Worm (Caenorhabditis elegans) whole organism, early embryonic: ENCODE measurements around the gene srh-46.

ENCODE experiments used
- B0310.2 ChIP-seq: sonication (generic microtip); optimal IDR thresholded peaks from 2 replicates; lab custom pipeline; 2016; ENCODE audit warnings: mild to moderate bottlenecking, missing genetic modification characterization, missing compliant biosample characterization
- F13C5.2 ChIP-seq: sonication (generic microtip); optimal IDR thresholded peaks from 2 replicates; lab custom pipeline; 2017; ENCODE audit warnings: mild to moderate bottlenecking, missing genetic modification characterization, inconsistent platforms, missing compliant biosample characterization
- aly-1 ChIP-seq: sonication (generic microtip); optimal IDR thresholded peaks from 2 replicates; lab custom pipeline; 2016; ENCODE audit warnings: missing genetic modification characterization, missing compliant biosample characterization
- ama-1 ChIP-seq: fragments of 150-350 bp; optimal IDR thresholded peaks from 2 replicates; lab custom pipeline; 2014
- ceh-13 ChIP-seq: fragments of 200-800 bp; sonication (Bioruptor generic); optimal IDR thresholded peaks from 2 replicates; lab custom pipeline; 2018; ENCODE audit warnings: mild to moderate bottlenecking, missing genetic modification characterization, missing compliant biosample characterization
- ceh-36 ChIP-seq: sonication (generic microtip); optimal IDR thresholded peaks from 2 replicates; lab custom pipeline; 2016; ENCODE audit warnings: missing genetic modification characterization, inconsistent platforms, missing compliant biosample characterization
- ets-7 ChIP-seq: sonication (generic microtip); optimal IDR thresholded peaks from 2 replicates; lab custom pipeline; 2016; ENCODE audit warnings: missing genotype, missing genetic modification characterization, missing compliant biosample characterization
- flt-1 ChIP-seq: fragments of 200-800 bp; sonication (Bioruptor generic); IDR thresholded peaks from 2 replicates; pipeline ENCODE4 v1.3.6; 2022; ENCODE audit warnings: missing genetic modification characterization, missing compliant biosample characterization
- hmbx-1 ChIP-seq: sonication (generic microtip); optimal IDR thresholded peaks from 2 replicates; lab custom pipeline; 2016; ENCODE audit warnings: mild to moderate bottlenecking, missing genetic modification characterization, missing compliant biosample characterization
- hmg-4 ChIP-seq: fragments of 200-800 bp; sonication (Bioruptor generic); optimal IDR thresholded peaks from 2 replicates; lab custom pipeline; 2018; ENCODE audit warnings: mild to moderate bottlenecking, missing genetic modification characterization, missing compliant biosample characterization
- hnd-1 ChIP-seq: sonication (generic microtip); optimal IDR thresholded peaks from 2 replicates; lab custom pipeline; 2016; ENCODE audit warnings: missing genetic modification characterization, missing compliant biosample characterization
- pes-1 ChIP-seq: fragments of 200-800 bp; sonication (Bioruptor generic); IDR thresholded peaks from 2 replicates; pipeline ENCODE4 v1.3.6; 2022; ENCODE audit warnings: missing genetic modification reagents, missing genetic modification characterization, missing compliant biosample characterization
- scrt-1 ChIP-seq: fragments of 200-800 bp; sonication (Bioruptor generic); IDR thresholded peaks from 2 replicates; pipeline ENCODE4 v1.3.6; 2022; ENCODE audit warnings: missing genetic modification characterization, missing compliant biosample characterization
- sea-1 ChIP-seq: fragments of 200-800 bp; sonication (Bioruptor generic); conservative IDR thresholded peaks from 2 replicates; pipeline ENCODE4 v1.3.6; 2022; ENCODE audit warnings: missing genetic modification characterization, missing compliant biosample characterization
- tbx-11 ChIP-seq: fragments of 200-800 bp; sonication (Bioruptor generic); IDR thresholded peaks from 2 replicates; pipeline ENCODE4 v1.3.6; 2022; ENCODE audit warnings: missing genetic modification characterization, missing compliant biosample characterization
- tbx-37 ChIP-seq: fragments of 200-800 bp; sonication (Bioruptor generic); conservative IDR thresholded peaks from 2 replicates; pipeline ENCODE4 v1.3.6; 2022; ENCODE audit warnings: missing genetic modification reagents, missing genetic modification characterization, missing compliant biosample characterization
- tra-4 ChIP-seq: sonication (generic microtip); optimal IDR thresholded peaks from 2 replicates; lab custom pipeline; 2017; ENCODE audit warnings: missing genetic modification characterization, missing compliant biosample characterization

srh-46 gene

ce11 chrV:11304879-11305278 lies 2.2 kb upstream of the srh-46 start, which contains the start of gene srh-45:
srh-45 (minus strand) TSS chrV:11304979.
- TF ChIP-seq aly-1 (tag; lab: Kevin White, UChicago), result no peak
- no peak for TF ChIP-seq ama-1 (lab: Kevin White, UChicago)
- TF ChIP-seq ceh-13, result no peak
- TF ChIP-seq scrt-1 (GFP tag; lab: Robert Waterston, UW), result no peak
- TF ChIP-seq sea-1 (GFP tag; lab: Robert Waterston, UW), result no peak
- TF ChIP-seq pes-1 (GFP tag; lab: Robert Waterston, UW), result no peak
- no peak for TF ChIP-seq F13C5.2 (tag; lab: Kevin White, UChicago)
- TF ChIP-seq tra-4 (tag; lab: Kevin White, UChicago), result no peak
- no peak for TF ChIP-seq hnd-1 (tag; lab: Kevin White, UChicago)
- no peak for TF ChIP-seq hmg-4 (GFP tag; lab: Kevin White, UChicago)
- no peak for TF ChIP-seq ets-7

- TF ChIP-seq tbx-11, result no peak
- no peak for TF ChIP-seq hmg-4 (GFP tag; lab: Kevin White, UChicago)
- TF ChIP-seq hmbx-1, result no peak
Measured at ce11 chrV:11304200-11304599, 1.5 kb upstream of the srh-46 start.

ce11 chrV:11300539-11300938 lies 2.1 kb downstream of the srh-46 start, which contains the start of gene srh-47:
srh-47 (minus strand) TSS chrV:11300639.
- TF ChIP-seq F13C5.2 (tag; lab: Kevin White, UChicago), result no peak

- TF ChIP-seq hmg-4 (GFP tag; lab: Kevin White, UChicago) (no peak), hmbx-1 (no peak), B0310.2 (tag; lab: Kevin White, UChicago) (no peak), hnd-1 (tag; lab: Kevin White, UChicago) (no peak), tbx-37 (GFP tag; lab: Robert Waterston, UW) (no peak), ama-1 (lab: Kevin White, UChicago) (no peak), ets-7 (no peak), F13C5.2 (tag; lab: Kevin White, UChicago) (no peak), sea-1 (GFP tag; lab: Robert Waterston, UW) (no peak), tbx-11 (no peak)
Measured at ce11 chrV:11299406-11299805, 3.3 kb downstream of the srh-46 start.

ce11 chrV:11298632-11299031 lies 4.1 kb downstream of the srh-46 start, which contains the start of gene T03F7.5:
T03F7.5 (minus strand) TSS chrV:11298732.
- TF ChIP-seq ama-1 (lab: Kevin White, UChicago) (no peak), scrt-1 (GFP tag; lab: Robert Waterston, UW) (no peak), tbx-37 (GFP tag; lab: Robert Waterston, UW) (no peak), pes-1 (GFP tag; lab: Robert Waterston, UW) (no peak), tbx-11 (no peak), aly-1 (tag; lab: Kevin White, UChicago) (no peak), hmg-4 (GFP tag; lab: Kevin White, UChicago) (no peak), hnd-1 (tag; lab: Kevin White, UChicago) (no peak), hmbx-1 (no peak), F13C5.2 (tag; lab: Kevin White, UChicago) (no peak), flt-1 (no peak)

ce11 chrV:11294393-11294792 lies 8.3 kb downstream of the srh-46 start, which contains the start of gene T03F7.6:
T03F7.6 (plus strand) TSS chrV:11294693.
- TF ChIP-seq ceh-36 (tag; lab: Kevin White, UChicago), result no peak
- no peak for TF ChIP-seq hmg-4 (GFP tag; lab: Kevin White, UChicago)
- no peak for TF ChIP-seq flt-1
- no peak for TF ChIP-seq aly-1 (tag; lab: Kevin White, UChicago)
- TF ChIP-seq F13C5.2 (tag; lab: Kevin White, UChicago), result no peak
- no peak for TF ChIP-seq B0310.2 (tag; lab: Kevin White, UChicago)
- no peak for TF ChIP-seq scrt-1 (GFP tag; lab: Robert Waterston, UW)
- TF ChIP-seq tbx-37 (GFP tag; lab: Robert Waterston, UW), result no peak

- no peak for TF ChIP-seq B0310.2 (tag; lab: Kevin White, UChicago)
- no peak for TF ChIP-seq tbx-11
- TF ChIP-seq aly-1 (tag; lab: Kevin White, UChicago), result no peak
- TF ChIP-seq F13C5.2 (tag; lab: Kevin White, UChicago), result no peak
- no peak for TF ChIP-seq ceh-13
- TF ChIP-seq ama-1 (lab: Kevin White, UChicago), result no peak
- no peak for TF ChIP-seq hmbx-1
- no peak for TF ChIP-seq flt-1
- no peak for TF ChIP-seq ceh-36 (tag; lab: Kevin White, UChicago)
- no peak for TF ChIP-seq ets-7
- TF ChIP-seq tbx-37 (GFP tag; lab: Robert Waterston, UW), result no peak
- TF ChIP-seq pes-1 (GFP tag; lab: Robert Waterston, UW), result no peak
- TF ChIP-seq scrt-1 (GFP tag; lab: Robert Waterston, UW), result no peak
- no peak for TF ChIP-seq tra-4 (tag; lab: Kevin White, UChicago)
- TF ChIP-seq hmg-4 (GFP tag; lab: Kevin White, UChicago), result no peak
- TF ChIP-seq hnd-1 (tag; lab: Kevin White, UChicago), result no peak
- no peak for TF ChIP-seq sea-1 (GFP tag; lab: Robert Waterston, UW)
Measured at ce11 chrV:11292682-11293081, 10.0 kb downstream of the srh-46 start.

- TF ChIP-seq ama-1 (lab: Kevin White, UChicago) (no peak), B0310.2 (tag; lab: Kevin White, UChicago) (no peak), ceh-13 (no peak), flt-1 (no peak), scrt-1 (GFP tag; lab: Robert Waterston, UW) (no peak), hmbx-1 (no peak), aly-1 (tag; lab: Kevin White, UChicago) (no peak), F13C5.2 (tag; lab: Kevin White, UChicago) (no peak), sea-1 (GFP tag; lab: Robert Waterston, UW) (no peak), pes-1 (GFP tag; lab: Robert Waterston, UW) (no peak), ceh-36 (tag; lab: Kevin White, UChicago) (no peak), tra-4 (tag; lab: Kevin White, UChicago) (no peak), tbx-37 (GFP tag; lab: Robert Waterston, UW) (no peak), ets-7 (no peak), hnd-1 (tag; lab: Kevin White, UChicago) (no peak), hmg-4 (GFP tag; lab: Kevin White, UChicago) (no peak), tbx-11 (no peak)
Measured at ce11 chrV:11290888-11291287, 11.8 kb downstream of the srh-46 start, which contains the start of gene C03E10.1. C03E10.1 (plus strand) TSS chrV:11291188.
